Worm (Caenorhabditis elegans): Measurements from ENCODE around the gene C23G10.10.

DNA sequence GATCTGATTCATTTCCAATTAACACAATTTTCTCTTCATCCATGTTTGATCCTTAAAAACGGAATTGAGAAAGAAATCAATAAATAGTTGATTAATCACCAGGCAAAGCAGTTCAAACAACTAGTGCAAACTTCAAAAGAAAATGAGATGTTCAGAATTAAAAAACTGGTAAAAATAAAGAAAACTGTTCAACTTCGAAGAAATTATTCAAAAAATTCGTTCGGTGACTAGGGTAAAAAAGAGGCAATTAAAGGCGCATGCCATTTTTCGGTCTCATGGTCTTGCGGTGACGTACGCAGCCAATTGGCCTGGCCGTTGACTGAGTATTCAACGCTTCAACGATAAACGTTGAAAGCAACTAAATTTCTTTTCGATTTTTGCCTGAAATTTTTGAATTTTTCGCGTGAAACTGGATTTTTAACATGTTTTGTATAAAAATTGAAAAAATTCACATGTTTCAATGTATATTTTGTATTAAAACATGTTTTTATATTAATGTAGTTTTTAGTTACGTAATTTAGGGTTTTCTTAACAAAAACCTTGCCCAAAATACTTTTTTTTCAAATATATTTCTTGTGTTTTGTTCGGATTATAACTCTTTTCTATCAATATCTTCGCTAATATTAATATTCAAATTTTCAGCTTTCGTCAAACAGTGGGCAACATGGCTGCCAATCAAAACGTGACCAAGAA, 7.5 kb downstream of the C23G10.10 start, which contains the start of the genes sna-3 and rps-3:
- TF ChIP-seq pha-4 (tag; optimal IDR thresholded peaks at IDR 0.05), result peak; percentile 32
- no peak for TF ChIP-seq bed-3 (GFP tag; optimal IDR thresholded peaks at IDR 0.05)
- TF ChIP-seq nhr-28 (tag; optimal IDR thresholded peaks at IDR 0.05), result no peak
- no peak for TF ChIP-seq nhr-76 (tag; optimal IDR thresholded peaks at IDR 0.05)
- peak; percentile 14 for TF ChIP-seq unc-62 (GFP tag; optimal IDR thresholded peaks at IDR 0.05)
- no peak for TF ChIP-seq sem-2 (GFP tag; optimal IDR thresholded peaks at IDR 0.05)

All from whole organism, mixed stage, embryonic.